Worm (Caenorhabditis elegans) whole organism, early embryonic: ENCODE measurements around the gene F32H5.4.

Experiments used
- aly-1 ChIP-seq: sonication (generic microtip); optimal IDR thresholded peaks from 2 replicates; lab custom pipeline; 2016; ENCODE audit warnings: missing genetic modification characterization, missing compliant biosample characterization
- ama-1 ChIP-seq: fragments of 150-350 bp; optimal IDR thresholded peaks from 2 replicates; lab custom pipeline; 2014
- ceh-13 ChIP-seq: fragments of 200-800 bp; sonication (Bioruptor generic); optimal IDR thresholded peaks from 2 replicates; lab custom pipeline; 2018; ENCODE audit warnings: mild to moderate bottlenecking, missing genetic modification characterization, missing compliant biosample characterization
- flt-1 ChIP-seq: fragments of 200-800 bp; sonication (Bioruptor generic); IDR thresholded peaks from 2 replicates; pipeline ENCODE4 v1.3.6; 2022; ENCODE audit warnings: missing genetic modification characterization, missing compliant biosample characterization
- hmbx-1 ChIP-seq: sonication (generic microtip); optimal IDR thresholded peaks from 2 replicates; lab custom pipeline; 2016; ENCODE audit warnings: mild to moderate bottlenecking, missing genetic modification characterization, missing compliant biosample characterization
- hmg-4 ChIP-seq: fragments of 200-800 bp; sonication (Bioruptor generic); optimal IDR thresholded peaks from 2 replicates; lab custom pipeline; 2018; ENCODE audit warnings: mild to moderate bottlenecking, missing genetic modification characterization, missing compliant biosample characterization
- hnd-1 ChIP-seq: sonication (generic microtip); optimal IDR thresholded peaks from 2 replicates; lab custom pipeline; 2016; ENCODE audit warnings: missing genetic modification characterization, missing compliant biosample characterization
- pes-1 ChIP-seq: fragments of 200-800 bp; sonication (Bioruptor generic); IDR thresholded peaks from 2 replicates; pipeline ENCODE4 v1.3.6; 2022; ENCODE audit warnings: missing genetic modification reagents, missing genetic modification characterization, missing compliant biosample characterization
- scrt-1 ChIP-seq: fragments of 200-800 bp; sonication (Bioruptor generic); IDR thresholded peaks from 2 replicates; pipeline ENCODE4 v1.3.6; 2022; ENCODE audit warnings: missing genetic modification characterization, missing compliant biosample characterization
- tra-4 ChIP-seq: sonication (generic microtip); optimal IDR thresholded peaks from 2 replicates; lab custom pipeline; 2017; ENCODE audit warnings: missing genetic modification characterization, missing compliant biosample characterization

DNA sequence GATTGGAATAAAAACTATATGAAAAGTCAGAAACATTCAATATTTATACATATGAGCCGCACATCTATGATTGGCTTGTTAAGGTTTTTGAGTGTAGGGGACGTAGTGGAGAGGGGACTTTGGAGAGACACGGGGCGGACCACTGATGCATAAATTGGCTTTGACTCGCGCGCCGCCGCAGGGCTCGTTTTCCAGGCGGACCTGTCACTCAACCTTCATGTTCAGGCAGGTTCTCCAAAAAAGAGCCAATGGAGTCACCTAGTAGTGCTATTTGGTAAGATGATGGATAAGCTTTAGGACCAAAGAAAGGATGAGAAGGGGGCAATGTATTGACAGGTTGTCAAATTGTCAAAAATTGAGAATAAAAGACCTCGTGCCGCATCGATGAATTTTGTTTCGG is 34.6 kb downstream of the F32H5.4 start:
- TF ChIP-seq aly-1 (no peak), ama-1 (no peak), flt-1 (GFP tag; lab: Robert Waterston, UW) (no peak), tra-4 (tag; lab: Kevin White, UChicago) (no peak), scrt-1 (GFP tag; lab: Robert Waterston, UW) (no peak), pes-1 (GFP tag; lab: Robert Waterston, UW) (no peak), hmg-4 (GFP tag; lab: Kevin White, UChicago) (no peak), ceh-13 (GFP tag; lab: Kevin White, UChicago) (no peak), hmbx-1 (tag; lab: Kevin White, UChicago) (no peak), hnd-1 (tag; lab: Kevin White, UChicago) (no peak)
